Worm (Caenorhabditis elegans): ENCODE results near the gene gba-1.

DNA sequence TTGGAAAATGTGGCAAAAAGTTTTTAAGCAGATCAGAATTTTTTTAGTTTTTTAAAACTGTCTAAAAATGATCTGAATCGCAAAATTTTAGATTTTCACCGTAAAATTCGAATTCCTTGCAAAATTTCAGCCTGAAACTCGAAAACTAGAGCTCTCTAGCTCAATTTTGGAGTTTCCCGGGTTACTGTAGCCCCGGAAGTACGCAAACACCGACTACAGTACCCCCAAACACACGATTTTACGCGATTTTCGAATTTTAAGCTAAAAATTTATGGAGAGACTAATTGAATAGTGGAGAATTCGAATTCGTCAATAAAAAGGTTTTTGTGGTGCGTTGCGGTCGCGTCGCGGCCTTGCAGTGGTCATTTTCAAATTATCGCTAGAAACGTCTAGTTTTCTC, 10.2 kb downstream of the gba-1 start:
- no peak for TF ChIP-seq nhr-77 (tag; optimal IDR thresholded peaks at IDR 0.05)
- TF ChIP-seq fkh-10 (GFP tag; optimal IDR thresholded peaks at IDR 0.05), result no peak
- no peak for TF ChIP-seq snpc-4 (tag; optimal IDR thresholded peaks at IDR 0.05)
- no peak for TF ChIP-seq nhr-11 (tag; optimal IDR thresholded peaks at IDR 0.05)
- no peak for TF ChIP-seq ama-1 (optimal IDR thresholded peaks at IDR 0.05)
